Worm (Caenorhabditis elegans) whole organism, L4/young adult: Measurements from ENCODE around the gene C04E7.3.
"Not testable (repeated sequence)": the region's sequence is repeated elsewhere in the genome, so short reads cannot be mapped to it uniquely, and the experiment has no call there.

Experiments
- W03F9.2 ChIP-seq: fragments of 150-350 bp; optimal IDR thresholded peaks from 2 replicates; lab custom pipeline; 2014; ENCODE audit warnings: missing biosample characterization, missing genetic modification characterization
- dao-5 ChIP-seq: sonication (generic microtip); optimal IDR thresholded peaks from 2 replicates; lab custom pipeline; 2016; ENCODE audit warnings: missing genotype, missing genetic modification characterization, moderate library complexity, missing compliant biosample characterization
- him-1 ChIP-seq: sonication (generic microtip); optimal IDR thresholded peaks from 2 replicates; lab custom pipeline; 2016; ENCODE audit warnings: missing genotype, missing genetic modification reagents, missing genetic modification characterization, missing compliant biosample characterization

Gene C04E7.3

ce11 chrX:299090-299489 lies 47.9 kb downstream of the C04E7.3 start:
- TF ChIP-seq dao-5 (tag; lab: Kevin White, UChicago) (no peak), him-1 (tag; lab: Kevin White, UChicago) (no peak), W03F9.2 (tag; lab: Kevin White, UChicago) (no peak)

- TF ChIP-seq dao-5 (tag; lab: Kevin White, UChicago) (no peak), W03F9.2 (tag; lab: Kevin White, UChicago) (no peak), him-1 (tag; lab: Kevin White, UChicago) (no peak)
Observed at ce11 chrX:296934-297333, 50.1 kb downstream of the C04E7.3 start, which contains the start of gene R57.2. R57.2 (plus strand) TSS chrX:297234.

- TF ChIP-seq W03F9.2 (tag; lab: Kevin White, UChicago): no peak
- TF ChIP-seq him-1 (tag; lab: Kevin White, UChicago): no peak
- no peak for TF ChIP-seq dao-5 (tag; lab: Kevin White, UChicago)
Observed at ce11 chrX:295726-296125, 51.3 kb downstream of the C04E7.3 start.

- TF ChIP-seq him-1, W03F9.2, dao-5 (tag; lab: Kevin White, UChicago): not testable (repeated sequence)
Observed at ce11 chrX:286116-286515, 60.9 kb downstream of the C04E7.3 start, which contains the start of gene Y47C4A.1. Y47C4A.1 (minus strand) TSS chrX:286216.
